Fruit fly (Drosophila melanogaster) whole organism, embryonic: ENCODE data around the gene ArfGAP1.

Experiments used
- CG1529 ChIP-seq: fragments of 200-800 bp; sonication (Bioruptor generic); optimal IDR thresholded peaks from 3 replicates; lab custom pipeline; 2018; ENCODE audit warnings: missing biosample characterization, missing genetic modification characterization
- CG15479 ChIP-seq: fragments of 200-800 bp; sonication (Bioruptor generic); optimal IDR thresholded peaks from 3 replicates; lab custom pipeline; 2019; ENCODE audit warnings: missing biosample characterization, mild to moderate bottlenecking, missing genetic modification characterization, moderate library complexity
- CG1602 ChIP-seq: fragments of 200-800 bp; sonication (Bioruptor generic); optimal IDR thresholded peaks from 3 replicates; lab custom pipeline; 2016; ENCODE audit warnings: missing biosample characterization, missing genetic modification characterization
- CG1792 ChIP-seq: fragments of 200-800 bp; sonication (Bioruptor generic); optimal IDR thresholded peaks from 2 replicates; lab custom pipeline; 2016; ENCODE audit warnings: missing biosample characterization, missing genetic modification characterization
- CG6683 ChIP-seq: fragments of 200-800 bp; sonication (Bioruptor generic); optimal IDR thresholded peaks from 2 replicates; lab custom pipeline; 2017; ENCODE audit warnings: missing biosample characterization, mild to moderate bottlenecking, missing genetic modification characterization, missing genetic modification reagents
- ERR ChIP-seq: fragments of 200-800 bp; sonication (Bioruptor generic); optimal IDR thresholded peaks from 2 replicates; lab custom pipeline; 2016; ENCODE audit warnings: missing biosample characterization, missing genetic modification characterization
- Poxn ChIP-seq: fragments of 200-800 bp; sonication (Bioruptor generic); IDR thresholded peaks from 2 replicates; pipeline ENCODE4 v1.3.6; 2022; ENCODE audit warnings: missing biosample characterization, missing genetic modification characterization
- fd102C ChIP-seq: fragments of 200-800 bp; sonication (Bioruptor generic); optimal IDR thresholded peaks from 2 replicates; lab custom pipeline; 2018; ENCODE audit warnings: missing biosample characterization, mild to moderate bottlenecking, missing genetic modification characterization, moderate library complexity
- sisA ChIP-seq: fragments of 200-800 bp; sonication (Bioruptor generic); IDR thresholded peaks from 2 replicates; pipeline ENCODE4 v1.3.6; 2022; ENCODE audit warnings: missing biosample characterization, missing genetic modification characterization

dm6 chr3L:12392068-12392467 lies 25.3 kb downstream of the ArfGAP1 start:
- TF ChIP-seq CG1529 (GFP tag; lab: Kevin White, UChicago) (no peak), ERR (GFP tag; lab: Kevin White, UChicago) (no peak), fd102C (GFP tag; lab: Kevin White, UChicago) (no peak), Poxn (GFP tag; lab: Robert Waterston, UW) (no peak), sisA (GFP tag; lab: Robert Waterston, UW) (no peak), CG15479 (GFP tag; lab: Kevin White, UChicago) (no peak), CG6683 (no peak), CG1792 (GFP tag; lab: Kevin White, UChicago) (no peak), CG1602 (GFP tag; lab: Kevin White, UChicago) (no peak)
